Worm (Caenorhabditis elegans): ENCODE measurements around the gene D1022.5.

DNA sequence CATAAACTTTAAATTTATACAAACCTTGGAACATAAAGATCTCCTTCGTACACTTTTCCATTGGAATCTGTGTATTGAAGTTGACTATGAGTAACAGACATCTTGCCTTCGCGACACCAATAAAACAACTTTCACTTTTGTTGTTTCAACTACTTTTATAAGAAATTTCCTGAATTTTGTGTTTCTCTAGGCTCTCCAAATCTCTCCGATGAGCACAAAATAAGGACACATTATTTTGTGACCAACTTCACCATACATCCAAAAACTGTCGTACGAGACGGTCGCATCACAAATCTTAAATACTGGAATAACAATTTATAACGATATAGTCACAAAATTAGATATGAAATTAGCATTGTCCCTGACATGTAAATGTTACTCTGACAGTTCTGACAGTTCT, at the start of gene D1022.5:
- no peak for TF ChIP-seq hlh-30 (tag; optimal IDR thresholded peaks at IDR 0.05; ENCODE audit: insufficient read depth)
- TF ChIP-seq nhr-11 (tag; optimal IDR thresholded peaks at IDR 0.05): no peak
- no peak for TF ChIP-seq pqm-1 (tag; optimal IDR thresholded peaks at IDR 0.05)
- no peak for TF ChIP-seq tbx-7 (tag; optimal IDR thresholded peaks at IDR 0.05)
- TF ChIP-seq sox-4 (tag; optimal IDR thresholded peaks at IDR 0.05): no peak
- TF ChIP-seq dve-1 (tag; optimal IDR thresholded peaks at IDR 0.05): no peak
- TF ChIP-seq ceh-34 (tag; optimal IDR thresholded peaks at IDR 0.05): no peak
- TF ChIP-seq ceh-18 (tag; optimal IDR thresholded peaks at IDR 0.05): no peak
- no peak for TF ChIP-seq hlh-8 (tag; optimal IDR thresholded peaks at IDR 0.05)

Data from whole organism, late embryonic.